Worm (Caenorhabditis elegans): ENCODE data around the gene F49H6.8.

DNA sequence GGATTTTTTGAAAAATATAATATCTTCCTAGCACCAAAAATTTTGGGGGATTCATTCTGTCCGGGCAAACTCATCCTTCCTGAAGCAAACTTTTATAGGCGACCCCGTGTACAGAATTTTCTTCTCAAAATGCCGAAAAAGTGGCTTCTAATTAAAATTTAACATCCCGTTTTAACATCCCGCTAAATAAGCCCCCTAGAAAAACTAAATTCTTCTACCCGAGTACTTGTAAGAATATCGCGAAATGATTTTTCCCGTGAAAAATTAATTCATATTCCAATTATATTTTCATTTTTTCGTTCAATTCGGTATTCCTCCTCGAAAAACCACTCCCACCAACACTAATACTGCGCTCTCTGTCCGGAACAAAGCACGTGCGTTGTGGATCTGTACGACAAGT, 46.4 kb upstream of the F49H6.8 start, which contains the start of gene T05E12.8:
- no peak for TF ChIP-seq pqm-1 (tag; optimal IDR thresholded peaks at IDR 0.05)
- TF ChIP-seq nhr-48 (tag; optimal IDR thresholded peaks at IDR 0.05) = no peak
- no peak for TF ChIP-seq zag-1 (tag; optimal IDR thresholded peaks at IDR 0.05)
- TF ChIP-seq ceh-28 (tag; optimal IDR thresholded peaks at IDR 0.05) = no peak

Data from whole organism, L4 larva.